In genomic region chr2L:16299466-16300311, dm6 we compare ENCODE assay signal across 1 fruit fly cellular context.
TF ChIP-seq lines count a peak whose summit lies in the region.

heix (minus strand) TSS chr2L:16299858.
CG17328 (plus strand) TSS chr2L:16299943.

TF ChIP-seq in whole organism, embryonic, 481 proteins besides CTCF, POLR2A, EP300 and RAD21 (continued from another document):
- TF ChIP-seq br (optimal IDR thresholded peaks at IDR 0.05; lab: Kevin White, UChicago): no peak
- peak; percentile 47; the same call in 1 of the 2 replicates for TF ChIP-seq Xrp1 (GFP tag; IDR thresholded peaks at IDR 0.05; lab: Robert Waterston, UW)
- TF ChIP-seq CHES-1-like (GFP tag; optimal IDR thresholded peaks at IDR 0.05; lab: Kevin White, UChicago): peak; percentile 49
- TF ChIP-seq Atf3 (GFP tag; optimal IDR thresholded peaks at IDR 0.05; lab: Kevin White, UChicago): peak; percentile 46
- peak; percentile 43; the same call in 1 of the 2 replicates for TF ChIP-seq Atf6 (GFP tag; IDR thresholded peaks at IDR 0.05; lab: Robert Waterston, UW)
- no peak for TF ChIP-seq CG6175 (GFP tag; IDR thresholded peaks at IDR 0.05; lab: Robert Waterston, UW)
- TF ChIP-seq CG1832 (GFP tag; optimal IDR thresholded peaks at IDR 0.05; lab: Kevin White, UChicago): peak; percentile 57
- no peak for TF ChIP-seq Stat92E (GFP tag; optimal IDR thresholded peaks at IDR 0.05; lab: Kevin White, UChicago)
- peak; percentile 39 for TF ChIP-seq BtbVII (GFP tag; optimal IDR thresholded peaks at IDR 0.05; lab: Kevin White, UChicago)
- 0 out of 2 replicates have a peak, but pooled peaks have one; percentile 71 for TF ChIP-seq ranshi (GFP tag; IDR thresholded peaks at IDR 0.05; lab: Robert Waterston, UW)
- peak in 1 of 2 experiments; percentile 36 for TF ChIP-seq insv (GFP tag; optimal IDR thresholded peaks at IDR 0.05; lab: Kevin White, UChicago)
- peak; percentile 80 for TF ChIP-seq tio (GFP tag; optimal IDR thresholded peaks at IDR 0.05; lab: Kevin White, UChicago)
- peak; percentile 82; the same call in 1 of the 2 replicates for TF ChIP-seq CG32532 (GFP tag; IDR thresholded peaks at IDR 0.05; lab: Robert Waterston, UW)
- TF ChIP-seq CG12769 (tag; optimal IDR thresholded peaks at IDR 0.05; lab: Kevin White, UChicago): peak; percentile 96
- peak; percentile 56 for TF ChIP-seq CG7786 (GFP tag; optimal IDR thresholded peaks at IDR 0.05; lab: Kevin White, UChicago)
- no peak for TF ChIP-seq zen2 (GFP tag; IDR thresholded peaks at IDR 0.05; lab: Robert Waterston, UW; ENCODE audit: partially characterized antibody)
- TF ChIP-seq stc (GFP tag; IDR thresholded peaks at IDR 0.05; lab: Robert Waterston, UW): peak; percentile 62
- TF ChIP-seq CG12071 (GFP tag; optimal IDR thresholded peaks at IDR 0.05; lab: Kevin White, UChicago): no peak
- no peak for TF ChIP-seq CG11398 (GFP tag; optimal IDR thresholded peaks at IDR 0.05; lab: Kevin White, UChicago)
- no peak for TF ChIP-seq h (optimal IDR thresholded peaks at IDR 0.05; lab: Kevin White, UChicago)
- TF ChIP-seq Aef1 (GFP tag; IDR thresholded peaks at IDR 0.05; lab: Robert Waterston, UW): peak; percentile 80
- peak; percentile 33 for TF ChIP-seq corto (GFP tag; optimal IDR thresholded peaks at IDR 0.05; lab: Kevin White, UChicago)
- peak; percentile 67 for TF ChIP-seq ftz-f1 (GFP tag; optimal IDR thresholded peaks at IDR 0.05; lab: Kevin White, UChicago)
- no peak for TF ChIP-seq CG2202 (tag; optimal IDR thresholded peaks at IDR 0.05; lab: Kevin White, UChicago)
- TF ChIP-seq pfk (GFP tag; optimal IDR thresholded peaks at IDR 0.05; lab: Kevin White, UChicago): no peak
- TF ChIP-seq CG10209 (GFP tag; optimal IDR thresholded peaks at IDR 0.05; lab: Kevin White, UChicago): no peak
- no peak for TF ChIP-seq yki (optimal IDR thresholded peaks at IDR 0.05; lab: Kevin White, UChicago)
- peak; percentile 84 for TF ChIP-seq NFAT (GFP tag; IDR thresholded peaks at IDR 0.05; lab: Robert Waterston, UW)
- peak; percentile 54 for TF ChIP-seq CG12299 (tag; optimal IDR thresholded peaks at IDR 0.05; lab: Kevin White, UChicago)
- TF ChIP-seq CG3065 (GFP tag; optimal IDR thresholded peaks at IDR 0.05; lab: Kevin White, UChicago): peak; percentile 7
- peak; percentile 32 for TF ChIP-seq Side (GFP tag; optimal IDR thresholded peaks at IDR 0.05; lab: Kevin White, UChicago)
- TF ChIP-seq usp (GFP tag; optimal IDR thresholded peaks at IDR 0.05; lab: Kevin White, UChicago): no peak
- TF ChIP-seq Hr39 (optimal IDR thresholded peaks at IDR 0.05; lab: Kevin White, UChicago): no peak
- no peak for TF ChIP-seq gem (tag; optimal IDR thresholded peaks at IDR 0.05; lab: Kevin White, UChicago)
- peak in 1 of 2 experiments; percentile 13 for TF ChIP-seq Hr51 (GFP tag; optimal IDR thresholded peaks at IDR 0.05; lab: Kevin White, UChicago)
- TF ChIP-seq ro (GFP tag; IDR thresholded peaks at IDR 0.05; lab: Robert Waterston, UW): no peak
- peak; percentile 41; the same call in 1 of the 2 replicates for TF ChIP-seq wor (GFP tag; IDR thresholded peaks at IDR 0.05; lab: Robert Waterston, UW)
- TF ChIP-seq CG6854 (GFP tag; optimal IDR thresholded peaks at IDR 0.05; lab: Kevin White, UChicago): peak; percentile 26
- no peak for TF ChIP-seq Lpt (GFP tag; optimal IDR thresholded peaks at IDR 0.05; lab: Kevin White, UChicago)
- TF ChIP-seq pnt (GFP tag; optimal IDR thresholded peaks at IDR 0.05; lab: Kevin White, UChicago): peak; percentile 59
TF ChIP-seq in whole organism, embryonic: peak in this region for 301.
